Fruit fly (Drosophila melanogaster) whole organism, adult: Measurements from ENCODE around the gene Frmd5.

Experiments
- CG11617 ChIP-seq: fragments of 200-800 bp; sonication (Bioruptor generic); optimal IDR thresholded peaks from 2 replicates; lab custom pipeline; 2017; ENCODE audit warnings: mild to moderate bottlenecking, missing biosample characterization, missing genetic modification reagents, missing genetic modification characterization
- CG12768 ChIP-seq: fragments of 200-800 bp; sonication (Bioruptor generic); optimal IDR thresholded peaks from 2 replicates; lab custom pipeline; 2017; ENCODE audit warnings: missing biosample characterization, missing genetic modification characterization, mild to moderate bottlenecking, moderate library complexity, missing genetic modification reagents
- CG1620 ChIP-seq: fragments of 200-800 bp; sonication (Bioruptor generic); optimal IDR thresholded peaks from 2 replicates; lab custom pipeline; 2016; ENCODE audit warnings: missing biosample characterization, missing genetic modification characterization
- CG33017 ChIP-seq: fragments of 200-800 bp; sonication (Bioruptor generic); optimal IDR thresholded peaks from 2 replicates; lab custom pipeline; 2018; ENCODE audit warnings: missing biosample characterization, mild to moderate bottlenecking, missing genetic modification characterization, moderate library complexity
- CG5204 ChIP-seq: fragments of 200-800 bp; sonication (Bioruptor generic); optimal IDR thresholded peaks from 2 replicates; lab custom pipeline; 2016; ENCODE audit warnings: missing biosample characterization, missing genetic modification characterization
- CG7045 ChIP-seq: fragments of 200-800 bp; sonication (Bioruptor generic); optimal IDR thresholded peaks from 2 replicates; lab custom pipeline; 2017; ENCODE audit warnings: missing biosample characterization, mild to moderate bottlenecking, missing genetic modification characterization
- Hr96 ChIP-seq: fragments of 200-800 bp; sonication (Bioruptor generic); optimal IDR thresholded peaks from 2 replicates; lab custom pipeline; 2016; ENCODE audit warnings: missing biosample characterization, missing genetic modification characterization
- bab1 ChIP-seq: fragments of 200-800 bp; sonication (Bioruptor generic); optimal IDR thresholded peaks from 3 replicates; lab custom pipeline; 2019; ENCODE audit warnings: missing biosample characterization, mild to moderate bottlenecking, missing genetic modification characterization, moderate library complexity
- kay ChIP-seq: fragments of 200-800 bp; sonication (Bioruptor generic); peaks from one replicate; lab custom pipeline; 2016; ENCODE audit warnings: missing biosample characterization, missing genetic modification characterization, borderline replicate concordance
- ovo ChIP-seq: fragments of 200-800 bp; sonication (Bioruptor generic); optimal IDR thresholded peaks from 2 replicates; lab custom pipeline; 2016; ENCODE audit warnings: missing biosample characterization, missing genetic modification characterization
- pad ChIP-seq: fragments of 200-800 bp; sonication (Bioruptor generic); optimal IDR thresholded peaks from 3 replicates; lab custom pipeline; 2017; ENCODE audit warnings: missing biosample characterization, missing genetic modification characterization, mild to moderate bottlenecking, moderate library complexity, missing genetic modification reagents
- tj ChIP-seq: fragments of 200-800 bp; sonication (Bioruptor generic); optimal IDR thresholded peaks from 3 replicates; lab custom pipeline; 2017; ENCODE audit warnings: missing biosample characterization, mild to moderate bottlenecking, missing genetic modification characterization, moderate library complexity
- toe ChIP-seq: fragments of 200-800 bp; sonication (Bioruptor generic); optimal IDR thresholded peaks from 2 replicates; lab custom pipeline; 2016; ENCODE audit warnings: missing biosample characterization, missing genetic modification characterization

DNA sequence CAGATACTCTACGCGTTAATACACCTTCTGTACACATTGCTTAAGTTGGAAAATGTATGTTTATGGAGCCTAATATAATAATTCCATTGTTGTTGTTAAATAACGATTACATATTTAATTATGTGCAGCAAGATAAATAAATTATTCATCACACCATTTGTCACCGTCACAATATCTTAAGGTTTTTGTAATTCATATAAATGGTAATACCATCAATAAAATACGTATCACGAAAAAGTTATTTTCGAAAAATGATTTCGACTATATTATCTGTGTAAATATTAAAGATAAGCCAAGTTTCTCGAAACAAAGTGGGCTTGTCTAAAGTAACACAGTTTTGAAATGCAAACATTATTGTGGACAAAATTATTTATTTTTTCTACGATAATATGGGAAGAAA is 22.1 kb upstream of the Frmd5 start, which contains the start of gene CG4995:
- no peak for TF ChIP-seq bab1 (GFP tag; lab: Kevin White, UChicago)
- TF ChIP-seq tj (GFP tag; lab: Kevin White, UChicago), result no peak
- TF ChIP-seq CG5204 (GFP tag; lab: Kevin White, UChicago), result no peak
- TF ChIP-seq CG7045 (GFP tag; lab: Kevin White, UChicago), result no peak
- TF ChIP-seq ovo (GFP tag; lab: Kevin White, UChicago), result no peak
- no peak for TF ChIP-seq Hr96 (GFP tag; lab: Kevin White, UChicago)
- TF ChIP-seq kay, result no peak
- TF ChIP-seq CG1620 (GFP tag; lab: Kevin White, UChicago), result no peak
- no peak for TF ChIP-seq CG11617 (GFP tag; lab: Kevin White, UChicago)
- no peak for TF ChIP-seq toe (GFP tag; lab: Kevin White, UChicago)
- no peak for TF ChIP-seq CG12768 (GFP tag; lab: Kevin White, UChicago)
- no peak for TF ChIP-seq CG33017 (tag; lab: Kevin White, UChicago)
- no peak for TF ChIP-seq pad (GFP tag; lab: Kevin White, UChicago)
